Fruit fly (Drosophila melanogaster) whole organism, embryonic: Measurements from ENCODE around the gene scyl.

Experiments
- Adf1 ChIP-seq: fragments of 200-800 bp; sonication (Bioruptor generic); IDR thresholded peaks from 2 replicates; pipeline ENCODE4 v1.3.6; 2022; ENCODE audit warnings: missing biosample characterization, missing genetic modification characterization
- B-H2 ChIP-seq: fragments of 200-800 bp; sonication (Bioruptor generic); optimal IDR thresholded peaks from 2 replicates; lab custom pipeline; 2018; ENCODE audit warnings: missing biosample characterization, mild to moderate bottlenecking, missing genetic modification characterization
- BEAF-32 ChIP-seq: fragments of 200-800 bp; sonication (Bioruptor generic); optimal IDR thresholded peaks from 3 replicates; lab custom pipeline; 2017; ENCODE audit warnings: missing biosample characterization, missing genetic modification characterization, mild to moderate bottlenecking, moderate library complexity, missing genetic modification reagents
- CG10209 ChIP-seq: fragments of 200-800 bp; sonication (Bioruptor generic); optimal IDR thresholded peaks from 3 replicates; lab custom pipeline; 2017; ENCODE audit warnings: missing biosample characterization, mild to moderate bottlenecking, missing genetic modification characterization, missing genetic modification reagents
- CG10979 ChIP-seq: fragments of 200-800 bp; sonication (Bioruptor generic); optimal IDR thresholded peaks from 2 replicates; lab custom pipeline; 2018; ENCODE audit warnings: missing biosample characterization, mild to moderate bottlenecking, missing genetic modification characterization, moderate library complexity
- CG11093 ChIP-seq: fragments of 200-800 bp; sonication (Bioruptor generic); IDR thresholded peaks from 3 replicates; pipeline ENCODE4 v1.3.6; 2022; ENCODE audit warnings: missing biosample characterization, missing genetic modification characterization
- CG11695 ChIP-seq: fragments of 200-800 bp; sonication (Bioruptor generic); IDR thresholded peaks from 3 replicates; pipeline ENCODE4 v1.3.6; 2022; ENCODE audit warnings: missing biosample characterization, missing genetic modification characterization
- CG12071 ChIP-seq: fragments of 200-800 bp; sonication (Bioruptor generic); optimal IDR thresholded peaks from 3 replicates; lab custom pipeline; 2018; ENCODE audit warnings: missing biosample characterization, mild to moderate bottlenecking, missing genetic modification characterization
- CG14860 ChIP-seq: fragments of 200-800 bp; sonication (Bioruptor generic); IDR thresholded peaks from 3 replicates; pipeline ENCODE4 v1.3.6; 2022; ENCODE audit warnings: missing biosample characterization, missing genetic modification characterization; ENCODE audit not compliant: partially characterized antibody
- CG1529 ChIP-seq: fragments of 200-800 bp; sonication (Bioruptor generic); optimal IDR thresholded peaks from 3 replicates; lab custom pipeline; 2018; ENCODE audit warnings: missing biosample characterization, missing genetic modification characterization
- CG16863 ChIP-seq: fragments of 200-800 bp; sonication (Bioruptor generic); optimal IDR thresholded peaks from 3 replicates; lab custom pipeline; 2016; ENCODE audit warnings: missing biosample characterization, missing genetic modification characterization
- CG17328 ChIP-seq: fragments of 200-800 bp; sonication (Bioruptor generic); IDR thresholded peaks from 2 replicates; pipeline ENCODE4 v1.3.6; 2022; ENCODE audit warnings: missing biosample characterization, missing genetic modification characterization
- CG17385 ChIP-seq: fragments of 200-800 bp; sonication (Bioruptor generic); optimal IDR thresholded peaks from 3 replicates; lab custom pipeline; 2018; ENCODE audit warnings: missing biosample characterization, mild to moderate bottlenecking, missing genetic modification characterization
- CG2120 ChIP-seq: fragments of 200-800 bp; sonication (Bioruptor generic); optimal IDR thresholded peaks from 3 replicates; lab custom pipeline; 2016; ENCODE audit warnings: missing biosample characterization, missing genetic modification characterization
- CG2202 ChIP-seq: fragments of 200-800 bp; sonication (Bioruptor generic); optimal IDR thresholded peaks from 2 replicates; lab custom pipeline; 2018; ENCODE audit warnings: missing biosample characterization, mild to moderate bottlenecking, missing genetic modification characterization
- CG2678 ChIP-seq: fragments of 200-800 bp; sonication (Bioruptor generic); optimal IDR thresholded peaks from 3 replicates; lab custom pipeline; 2019; ENCODE audit warnings: missing biosample characterization, mild to moderate bottlenecking, missing genetic modification characterization, moderate library complexity
- CG31224 ChIP-seq: fragments of 200-800 bp; sonication (Bioruptor generic); IDR thresholded peaks from 2 replicates; pipeline ENCODE4 v1.3.6; 2022; ENCODE audit warnings: missing biosample characterization, missing genetic modification characterization
- CG32772 ChIP-seq: fragments of 200-800 bp; sonication (Bioruptor generic); IDR thresholded peaks from 2 replicates; pipeline ENCODE4 v1.3.6; 2022; ENCODE audit warnings: missing biosample characterization, missing genetic modification characterization
- CG3281 ChIP-seq: fragments of 200-800 bp; sonication (Bioruptor generic); optimal IDR thresholded peaks from 3 replicates; lab custom pipeline; 2017; ENCODE audit warnings: missing biosample characterization, mild to moderate bottlenecking, missing genetic modification characterization
- CG43689 ChIP-seq: fragments of 200-800 bp; sonication (Bioruptor generic); IDR thresholded peaks from 2 replicates; pipeline ENCODE4 v1.3.6; 2022; ENCODE audit warnings: missing biosample characterization, missing genetic modification characterization
- CG8290 ChIP-seq, 3 experiments: fragments of 200-800 bp; sonication (Bioruptor generic); optimal IDR thresholded peaks; 2 replicates each; lab custom pipeline; 2016 to 2019; ENCODE audit warnings: missing biosample characterization in 3 of 3, missing genetic modification characterization in 3 of 3, mild to moderate bottlenecking in 2 of 3, moderate library complexity in 1 of 3
- CG9797 ChIP-seq: fragments of 200-800 bp; sonication (Bioruptor generic); optimal IDR thresholded peaks from 3 replicates; lab custom pipeline; 2018; ENCODE audit warnings: missing biosample characterization, mild to moderate bottlenecking, missing genetic modification characterization
- CHES-1-like ChIP-seq: fragments of 200-800 bp; sonication (Bioruptor generic); optimal IDR thresholded peaks from 2 replicates; lab custom pipeline; 2016; ENCODE audit warnings: missing biosample characterization, missing genetic modification characterization
- ERR ChIP-seq: fragments of 200-800 bp; sonication (Bioruptor generic); optimal IDR thresholded peaks from 2 replicates; lab custom pipeline; 2016; ENCODE audit warnings: missing biosample characterization, missing genetic modification characterization
- GATAe ChIP-seq: fragments of 200-800 bp; sonication (Bioruptor generic); conservative IDR thresholded peaks from 2 replicates; pipeline ENCODE4 v1.3.6; 2022; ENCODE audit warnings: missing biosample characterization, missing genetic modification characterization
- HmgD ChIP-seq: fragments of 200-800 bp; sonication (Bioruptor generic); optimal IDR thresholded peaks from 3 replicates; lab custom pipeline; 2016; ENCODE audit warnings: missing biosample characterization, missing genetic modification characterization
- Hmx ChIP-seq: fragments of 200-800 bp; sonication (Bioruptor generic); optimal IDR thresholded peaks from 2 replicates; lab custom pipeline; 2016; ENCODE audit warnings: missing biosample characterization, missing genetic modification characterization
- Hr3 ChIP-seq: fragments of 200-800 bp; sonication (Bioruptor generic); optimal IDR thresholded peaks from 3 replicates; lab custom pipeline; 2016; ENCODE audit warnings: missing biosample characterization, missing genetic modification characterization
- Mad ChIP-seq: fragments of 200-800 bp; sonication (Bioruptor generic); optimal IDR thresholded peaks from 2 replicates; lab custom pipeline; 2016; ENCODE audit warnings: missing biosample characterization, missing genetic modification characterization
- Med ChIP-seq: fragments of 200-800 bp; sonication (Bioruptor generic); peaks from one replicate; lab custom pipeline; 2016; ENCODE audit warnings: missing biosample characterization, missing genetic modification characterization, mild to moderate bottlenecking, inconsistent platforms, moderate library complexity
- NfI ChIP-seq: fragments of 200-800 bp; sonication (Bioruptor generic); optimal IDR thresholded peaks from 3 replicates; lab custom pipeline; 2018; ENCODE audit warnings: missing biosample characterization, mild to moderate bottlenecking, missing genetic modification characterization, moderate library complexity
- Oaz ChIP-seq: fragments of 200-800 bp; sonication (Bioruptor generic); IDR thresholded peaks from 2 replicates; pipeline ENCODE4 v1.3.6; 2022; ENCODE audit warnings: missing biosample characterization, missing genetic modification characterization
- abd-A ChIP-seq: fragments of 200-800 bp; sonication (Bioruptor generic); optimal IDR thresholded peaks from 3 replicates; lab custom pipeline; 2019; ENCODE audit warnings: missing biosample characterization, mild to moderate bottlenecking, missing genetic modification characterization, moderate library complexity
- ase ChIP-seq: fragments of 200-800 bp; sonication (Bioruptor generic); IDR thresholded peaks from 3 replicates; pipeline ENCODE4 v1.3.6; 2022; ENCODE audit warnings: missing biosample characterization, missing genetic modification characterization
- ash1 ChIP-seq: fragments of 200-800 bp; sonication (Bioruptor generic); optimal IDR thresholded peaks from 2 replicates; lab custom pipeline; 2018; ENCODE audit warnings: missing biosample characterization, mild to moderate bottlenecking, missing genetic modification characterization
- bab2 ChIP-seq: fragments of 200-800 bp; sonication (Bioruptor generic); optimal IDR thresholded peaks from 2 replicates; lab custom pipeline; 2016; ENCODE audit warnings: missing biosample characterization, missing genetic modification characterization
- br ChIP-seq: fragments of >200 bp; optimal IDR thresholded peaks from 2 replicates; lab custom pipeline; 2017
- chif ChIP-seq, 2 experiments: fragments of 200-800 bp; sonication (Bioruptor generic); optimal IDR thresholded peaks; 3 replicates each; lab custom pipeline; 2016; ENCODE audit warnings: missing biosample characterization in 2 of 2, missing genetic modification characterization in 2 of 2
- ci ChIP-seq: fragments of 200-800 bp; sonication (Bioruptor generic); IDR thresholded peaks from 3 replicates; pipeline ENCODE4 v1.3.6; 2022; ENCODE audit warnings: missing biosample characterization, missing genetic modification characterization
- fd96Cb ChIP-seq: fragments of 200-800 bp; sonication (Bioruptor generic); optimal IDR thresholded peaks from 2 replicates; lab custom pipeline; 2018; ENCODE audit warnings: missing biosample characterization, mild to moderate bottlenecking, missing genetic modification characterization, moderate library complexity
- gsb ChIP-seq: fragments of 200-800 bp; sonication (Bioruptor generic); IDR thresholded peaks from 2 replicates; pipeline ENCODE4 v1.3.6; 2022; ENCODE audit warnings: missing biosample characterization, missing genetic modification characterization
- kah ChIP-seq: fragments of 200-800 bp; sonication (Bioruptor generic); optimal IDR thresholded peaks from 2 replicates; lab custom pipeline; 2018; ENCODE audit warnings: missing biosample characterization, mild to moderate bottlenecking, missing genetic modification characterization
- klu ChIP-seq: fragments of 200-800 bp; sonication (Bioruptor generic); IDR thresholded peaks from 2 replicates; pipeline ENCODE4 v1.3.6; 2022; ENCODE audit warnings: missing biosample characterization, missing genetic modification characterization
- lov ChIP-seq, 2 experiments: fragments of 200-800 bp in 1 of 2; fragments of >200 bp in 1 of 2; sonication (Bioruptor generic) in 1 of 2; IDR thresholded peaks in 1 of 2; optimal IDR thresholded peaks in 1 of 2; 2 replicates in 1 of 2; 3 replicates in 1 of 2; pipeline versions ENCODE4 v1.3.6 to Lab custom; 2017 to 2022; ENCODE audit warnings: missing biosample characterization in 1 of 2, missing genetic modification characterization in 1 of 2
- oc ChIP-seq: fragments of 200-800 bp; sonication (Bioruptor generic); optimal IDR thresholded peaks from 2 replicates; lab custom pipeline; 2018; ENCODE audit warnings: missing biosample characterization, mild to moderate bottlenecking, missing genetic modification characterization, moderate library complexity
- org-1 ChIP-seq: fragments of 200-800 bp; sonication (Bioruptor generic); optimal IDR thresholded peaks from 2 replicates; lab custom pipeline; 2017; ENCODE audit warnings: missing biosample characterization, missing genetic modification characterization
- ranshi ChIP-seq: fragments of 200-800 bp; sonication (Bioruptor generic); IDR thresholded peaks from 2 replicates; pipeline ENCODE4 v1.3.6; 2022; ENCODE audit warnings: missing biosample characterization, missing genetic modification characterization
- repo ChIP-seq: fragments of 200-800 bp; sonication (Bioruptor generic); optimal IDR thresholded peaks from 2 replicates; lab custom pipeline; 2016; ENCODE audit warnings: missing biosample characterization, missing genetic modification characterization
- ttk ChIP-seq: fragments of 200-800 bp; sonication (Bioruptor generic); IDR thresholded peaks from 2 replicates; pipeline ENCODE4 v2.1.2; 2022; ENCODE audit warnings: missing biosample characterization, missing genetic modification characterization
- vfl ChIP-seq: fragments of 200-800 bp; sonication (Bioruptor generic); optimal IDR thresholded peaks from 2 replicates; lab custom pipeline; 2016; ENCODE audit warnings: missing biosample characterization, missing genetic modification characterization

Gene scyl

DNA sequence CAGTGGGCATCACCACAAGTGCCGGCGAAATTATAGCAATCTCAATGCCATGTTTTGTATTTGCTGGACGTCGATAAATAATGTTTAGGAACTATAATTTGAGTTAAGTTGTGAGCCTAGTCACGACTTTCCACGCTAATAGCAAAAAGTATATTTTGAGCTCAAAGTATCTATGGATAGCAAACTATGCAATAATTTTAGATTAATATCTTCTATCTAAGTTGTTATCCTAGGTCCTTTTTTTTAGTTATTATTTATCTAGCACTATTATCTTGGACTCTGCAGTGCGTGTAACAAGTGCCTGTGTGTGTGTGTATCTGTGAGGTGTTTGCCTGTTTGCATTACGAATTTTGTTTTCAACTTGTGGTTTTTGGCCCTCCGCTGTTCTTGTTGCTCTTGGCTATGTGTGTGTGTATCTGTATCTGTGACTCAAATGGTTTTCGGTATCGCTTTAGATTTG, 8.2 kb downstream of the scyl start (continued):
- peak; percentile 44 for TF ChIP-seq CG8290 (GFP tag; optimal IDR thresholded peaks at IDR 0.05; lab: Kevin White, UChicago)
- peak; percentile 10 to 47 for TF ChIP-seq CG8290 (tag; optimal IDR thresholded peaks at IDR 0.05; lab: Kevin White, UChicago)
- no peak; the same call in 1 of the 3 replicates for TF ChIP-seq ase (GFP tag; lab: Robert Waterston, UW)
- peak; percentile 89 for TF ChIP-seq CG11695 (GFP tag; lab: Robert Waterston, UW)
- peak; percentile 70 for TF ChIP-seq org-1
- no peak for TF ChIP-seq BEAF-32
- no peak for TF ChIP-seq abd-A (tag; lab: Kevin White, UChicago)
- peak; percentile 79 for TF ChIP-seq bab2 (GFP tag; lab: Kevin White, UChicago)
- peak; percentile 56 for TF ChIP-seq gsb
- peak; percentile 76 for TF ChIP-seq CHES-1-like (GFP tag; lab: Kevin White, UChicago)
- TF ChIP-seq oc (tag; lab: Kevin White, UChicago) = peak; percentile 36
- peak; percentile 53 for TF ChIP-seq CG1529 (GFP tag; lab: Kevin White, UChicago)
- no peak for TF ChIP-seq lov (optimal IDR thresholded peaks at IDR 0.05; lab: Kevin White, UChicago)
- no peak for TF ChIP-seq lov (GFP tag; IDR thresholded peaks at IDR 0.05; lab: Robert Waterston, UW)
- no peak for TF ChIP-seq br (lab: Kevin White, UChicago)
- TF ChIP-seq CG17385 (GFP tag; lab: Kevin White, UChicago) = peak; percentile 76
- peak; percentile 32 for TF ChIP-seq B-H2
- peak; percentile 91 for TF ChIP-seq CG2120 (GFP tag; lab: Kevin White, UChicago)
- peak; percentile 70 for TF ChIP-seq CG11093
- TF ChIP-seq repo (GFP tag; lab: Kevin White, UChicago) = peak; percentile 29
- TF ChIP-seq chif (GFP tag; optimal IDR thresholded peaks at IDR 0.05; lab: Kevin White, UChicago) = peak; percentile 76 to 80
- TF ChIP-seq CG17328 (GFP tag; lab: Robert Waterston, UW) = peak; percentile 66
- peak; percentile 53 for TF ChIP-seq ttk (GFP tag; lab: Robert Waterston, UW)
- TF ChIP-seq CG12071 (GFP tag; lab: Kevin White, UChicago) = peak; percentile 57
- peak; percentile 67 for TF ChIP-seq klu (GFP tag; lab: Robert Waterston, UW)
- TF ChIP-seq CG3281 (GFP tag; lab: Kevin White, UChicago) = peak; percentile 72
- TF ChIP-seq ash1 (GFP tag; lab: Kevin White, UChicago) = no peak
- no peak for TF ChIP-seq Hmx
- no peak for TF ChIP-seq kah (GFP tag; lab: Kevin White, UChicago)
- TF ChIP-seq CG31224 (GFP tag; lab: Robert Waterston, UW) = peak; percentile 63
- peak; percentile 61 for TF ChIP-seq vfl (GFP tag; lab: Kevin White, UChicago)
- peak; percentile 92 for TF ChIP-seq CG2678
- peak; percentile 63; the same call in 1 of the 2 replicates for TF ChIP-seq ranshi
- peak; percentile 88 for TF ChIP-seq CG10209
- TF ChIP-seq HmgD (GFP tag; lab: Kevin White, UChicago) = peak; percentile 40
- TF ChIP-seq CG16863 (GFP tag; lab: Kevin White, UChicago) = peak; percentile 76
- peak; percentile 59; the same call in 1 of the 2 replicates for TF ChIP-seq Oaz (GFP tag; lab: Robert Waterston, UW)
- TF ChIP-seq CG32772 (GFP tag; lab: Robert Waterston, UW) = peak; percentile 61
- TF ChIP-seq Adf1 (GFP tag; lab: Robert Waterston, UW) = peak; percentile 30
- TF ChIP-seq Med = peak; percentile 95
- no peak; the same call in 1 of the 2 replicates for TF ChIP-seq CG43689 (GFP tag; lab: Robert Waterston, UW)
- TF ChIP-seq Mad (GFP tag; lab: Kevin White, UChicago) = peak; percentile 61
- TF ChIP-seq NfI (GFP tag; lab: Kevin White, UChicago) = peak; percentile 83
- no peak; the same call in 1 of the 2 replicates for TF ChIP-seq GATAe (GFP tag; lab: Robert Waterston, UW)
- peak; percentile 72 for TF ChIP-seq CG10979 (tag; lab: Kevin White, UChicago)
- peak; percentile 75 for TF ChIP-seq fd96Cb (tag; lab: Kevin White, UChicago)
- peak; percentile 46 for TF ChIP-seq CG2202
- no peak for TF ChIP-seq CG9797 (GFP tag; lab: Kevin White, UChicago)
- no peak for TF ChIP-seq CG14860 (GFP tag; lab: Robert Waterston, UW)
- TF ChIP-seq ci = peak; percentile 73; the same call in 2 of the 3 replicates
- TF ChIP-seq Hr3 = peak; percentile 73
- peak; percentile 36 for TF ChIP-seq ERR
